Worm (Caenorhabditis elegans): Measurements from ENCODE around the gene sel-9.
"Not testable (repeated sequence)": the region's sequence is repeated elsewhere in the genome, so short reads cannot be mapped to it uniquely, and the experiment has no call there.

- not testable (repeated sequence) for TF ChIP-seq W03F9.2, him-1, dao-5 (tag; optimal IDR thresholded peaks at IDR 0.05)
Observed at ce11 chrV:8340924-8341323, 38.5 kb upstream of the sel-9 start, which contains the start of gene C08D8.7.
